Fruit fly (Drosophila melanogaster) whole organism, adult: ENCODE results near the gene Hsp23.

Source experiments
- CG7101 ChIP-seq: fragments of 200-800 bp; sonication (Bioruptor generic); optimal IDR thresholded peaks from 2 replicates; lab custom pipeline; 2018; ENCODE audit warnings: missing biosample characterization, mild to moderate bottlenecking, missing genetic modification characterization, moderate library complexity
- cic ChIP-seq: fragments of 200-800 bp; sonication (Bioruptor generic); optimal IDR thresholded peaks from 2 replicates; lab custom pipeline; 2017; ENCODE audit warnings: missing biosample characterization, mild to moderate bottlenecking, missing genetic modification characterization, moderate library complexity
- cnc ChIP-seq, 2 experiments: fragments of >200 bp; optimal IDR thresholded peaks; 2 replicates each; lab custom pipeline; 2017
- ovo ChIP-seq: fragments of 200-800 bp; sonication (Bioruptor generic); optimal IDR thresholded peaks from 2 replicates; lab custom pipeline; 2016; ENCODE audit warnings: missing biosample characterization, missing genetic modification characterization
- pad ChIP-seq: fragments of 200-800 bp; sonication (Bioruptor generic); optimal IDR thresholded peaks from 3 replicates; lab custom pipeline; 2017; ENCODE audit warnings: missing biosample characterization, missing genetic modification characterization, mild to moderate bottlenecking, moderate library complexity, missing genetic modification reagents
- toe ChIP-seq: fragments of 200-800 bp; sonication (Bioruptor generic); optimal IDR thresholded peaks from 2 replicates; lab custom pipeline; 2016; ENCODE audit warnings: missing biosample characterization, missing genetic modification characterization

- TF ChIP-seq cic (peak; percentile 39), ovo (GFP tag; lab: Kevin White, UChicago) (peak; percentile 19), cnc (optimal IDR thresholded peaks at IDR 0.05; lab: Kevin White, UChicago) (no peak), CG7101 (tag; lab: Kevin White, UChicago) (no peak), pad (GFP tag; lab: Kevin White, UChicago) (no peak), toe (GFP tag; lab: Kevin White, UChicago) (no peak)
Observed at dm6 chr3L:9372278-9372975, 9.3 kb upstream of the Hsp23 start, which contains the start of the genes Hsp67Bc, CG4456 and Hsp22.
